Worm (Caenorhabditis elegans) whole organism, mixed stage, embryonic: Measurements from ENCODE around the gene Y17D7B.2.
"Not testable (repeated sequence)": the region's sequence is repeated elsewhere in the genome, so short reads cannot be mapped to it uniquely, and the experiment has no call there.

Source experiments
- M03D4.4 ChIP-seq: sonication (generic microtip); optimal IDR thresholded peaks from 2 replicates; lab custom pipeline; 2017; ENCODE audit warnings: mild to moderate bottlenecking, missing genetic modification characterization, missing compliant biosample characterization
- bed-3 ChIP-seq: fragments of 200-800 bp; sonication (Bioruptor generic); optimal IDR thresholded peaks from 3 replicates; lab custom pipeline; 2018; ENCODE audit warnings: mild to moderate bottlenecking, missing genetic modification characterization, moderate library complexity, missing compliant biosample characterization
- blmp-1 ChIP-seq: fragments of 150-350 bp; optimal IDR thresholded peaks from 2 replicates; lab custom pipeline; 2014; ENCODE audit warnings: missing biosample characterization, missing genetic modification characterization
- ceh-39 ChIP-seq: fragments of 150-350 bp; optimal IDR thresholded peaks from 2 replicates; lab custom pipeline; 2014; ENCODE audit warnings: missing biosample characterization, missing genetic modification characterization
- ceh-43 ChIP-seq: fragments of 200-800 bp; sonication (Bioruptor generic); optimal IDR thresholded peaks from 2 replicates; lab custom pipeline; 2018; ENCODE audit warnings: mild to moderate bottlenecking, missing genetic modification characterization, moderate library complexity, missing compliant biosample characterization
- ceh-83 ChIP-seq: fragments of 200-800 bp; sonication (Bioruptor generic); optimal IDR thresholded peaks from 2 replicates; lab custom pipeline; 2018; ENCODE audit warnings: mild to moderate bottlenecking, missing genetic modification characterization, missing compliant biosample characterization
- ces-1 ChIP-seq: fragments of 150-350 bp; optimal IDR thresholded peaks from 2 replicates; lab custom pipeline; 2014; ENCODE audit warnings: missing biosample characterization, missing genetic modification reagents, missing genetic modification characterization
- cnd-1 ChIP-seq: fragments of 200-800 bp; sonication (Bioruptor generic); optimal IDR thresholded peaks from 2 replicates; lab custom pipeline; 2018; ENCODE audit warnings: mild to moderate bottlenecking, missing genetic modification characterization, missing compliant biosample characterization
- drap-1 ChIP-seq: fragments of 200-800 bp; sonication (Bioruptor generic); optimal IDR thresholded peaks from 3 replicates; lab custom pipeline; 2018; ENCODE audit warnings: mild to moderate bottlenecking, missing genetic modification characterization, missing compliant biosample characterization
- flh-1 ChIP-seq: fragments of 200-800 bp; sonication (Bioruptor generic); optimal IDR thresholded peaks from 2 replicates; lab custom pipeline; 2018; ENCODE audit warnings: mild to moderate bottlenecking, missing genetic modification characterization, moderate library complexity, missing compliant biosample characterization
- ham-2 ChIP-seq: fragments of 200-800 bp; sonication (Bioruptor generic); optimal IDR thresholded peaks from 2 replicates; lab custom pipeline; 2018; ENCODE audit warnings: mild to moderate bottlenecking, missing genetic modification characterization, missing compliant biosample characterization
- lin-13 ChIP-seq: fragments of 150-350 bp; optimal IDR thresholded peaks from 2 replicates; lab custom pipeline; 2014; ENCODE audit warnings: missing biosample characterization, missing genetic modification characterization
- lin-32 ChIP-seq: fragments of 200-800 bp; sonication (Bioruptor generic); optimal IDR thresholded peaks from 2 replicates; lab custom pipeline; 2018; ENCODE audit warnings: mild to moderate bottlenecking, missing genetic modification characterization, missing compliant biosample characterization
- lsy-2 ChIP-seq: fragments of 150-350 bp; optimal IDR thresholded peaks from 2 replicates; lab custom pipeline; 2014; ENCODE audit warnings: missing biosample characterization, missing genetic modification characterization
- mab-5 ChIP-seq: fragments of 150-350 bp; optimal IDR thresholded peaks from 2 replicates; lab custom pipeline; 2014; ENCODE audit warnings: missing biosample characterization, missing genetic modification characterization
- mep-1 ChIP-seq: fragments of 150-350 bp; optimal IDR thresholded peaks from 2 replicates; lab custom pipeline; 2017; ENCODE audit warnings: missing biosample characterization, missing genetic modification reagents, missing genetic modification characterization, inconsistent platforms
- mls-2 ChIP-seq: sonication (generic microtip); optimal IDR thresholded peaks from 2 replicates; lab custom pipeline; 2016; ENCODE audit warnings: mild to moderate bottlenecking, missing genetic modification characterization, moderate library complexity, missing compliant biosample characterization
- nhr-12 ChIP-seq: fragments of 150-350 bp; optimal IDR thresholded peaks from 2 replicates; lab custom pipeline; 2014; ENCODE audit warnings: missing biosample characterization, missing genetic modification characterization
- nhr-2 ChIP-seq: fragments of 150-350 bp; optimal IDR thresholded peaks from 2 replicates; lab custom pipeline; 2014; ENCODE audit warnings: missing biosample characterization, missing genetic modification characterization
- nhr-237 ChIP-seq: fragments of 150-350 bp; optimal IDR thresholded peaks from 2 replicates; lab custom pipeline; 2014; ENCODE audit warnings: missing biosample characterization, missing genetic modification characterization
- nhr-28 ChIP-seq: fragments of 150-350 bp; optimal IDR thresholded peaks from 2 replicates; lab custom pipeline; 2014; ENCODE audit warnings: missing biosample characterization, missing genetic modification characterization
- nhr-76 ChIP-seq: sonication (generic microtip); optimal IDR thresholded peaks from 2 replicates; lab custom pipeline; 2017; ENCODE audit warnings: missing biosample characterization, missing genetic modification characterization
- sem-2 ChIP-seq: fragments of 200-800 bp; sonication (Bioruptor generic); optimal IDR thresholded peaks from 2 replicates; lab custom pipeline; 2018; ENCODE audit warnings: mild to moderate bottlenecking, missing genetic modification characterization, missing compliant biosample characterization
- snpc-4 ChIP-seq: fragments of 150-350 bp; optimal IDR thresholded peaks from 2 replicates; lab custom pipeline; 2014; ENCODE audit warnings: missing biosample characterization, missing genetic modification characterization
- sptf-1 ChIP-seq: sonication (generic microtip); optimal IDR thresholded peaks from 2 replicates; lab custom pipeline; 2017; ENCODE audit warnings: mild to moderate bottlenecking, missing genetic modification characterization, moderate library complexity, missing compliant biosample characterization
- tbx-8 ChIP-seq: fragments of 200-800 bp; sonication (Bioruptor generic); optimal IDR thresholded peaks from 2 replicates; lab custom pipeline; 2018; ENCODE audit warnings: mild to moderate bottlenecking, missing genetic modification characterization, moderate library complexity, missing compliant biosample characterization
- unc-120 ChIP-seq: sonication (generic microtip); optimal IDR thresholded peaks from 2 replicates; lab custom pipeline; 2017; ENCODE audit warnings: missing genetic modification characterization, missing compliant biosample characterization; ENCODE audit not compliant: poor library complexity, severe bottlenecking
- unc-62 ChIP-seq: fragments of 150-350 bp; optimal IDR thresholded peaks from 2 replicates; lab custom pipeline; 2014; ENCODE audit warnings: missing biosample characterization, missing genetic modification reagents, missing genetic modification characterization
- zip-8 ChIP-seq: fragments of 150-350 bp; optimal IDR thresholded peaks from 2 replicates; lab custom pipeline; 2014; ENCODE audit warnings: missing biosample characterization, missing genetic modification characterization
- ztf-11 ChIP-seq: fragments of 150-350 bp; optimal IDR thresholded peaks from 2 replicates; lab custom pipeline; 2014; ENCODE audit warnings: missing biosample characterization, missing genetic modification characterization

Y17D7B.2 gene

DNA sequence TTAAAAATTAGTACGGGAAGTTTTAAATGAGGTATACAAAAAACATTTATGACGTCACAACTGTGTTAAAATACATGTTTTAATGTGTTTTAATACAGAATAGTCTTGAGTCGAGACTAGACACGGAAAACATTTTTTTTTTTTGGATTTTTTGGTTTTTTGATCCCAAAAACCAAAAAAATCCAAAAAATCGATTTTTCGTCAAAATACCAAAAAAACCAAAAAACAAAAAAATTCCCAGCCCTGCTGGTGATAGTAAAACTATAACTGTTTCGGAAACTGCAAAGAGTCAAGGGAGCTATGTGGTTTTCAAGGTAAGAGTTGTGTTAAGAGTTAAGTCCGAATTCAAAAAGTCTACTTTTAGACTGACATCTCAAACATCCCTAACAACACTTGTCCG lies 26.5 kb upstream of the Y17D7B.2 start, which contains the start of gene F11D11.4:
F11D11.4 (plus strand) TSS at position 301 of the 400 bp plus-strand sequence.
- no peak for TF ChIP-seq nhr-76 (tag; lab: Kevin White, UChicago)
- TF ChIP-seq cnd-1 (tag; lab: Kevin White, UChicago): no peak
- TF ChIP-seq ham-2 (GFP tag; lab: Kevin White, UChicago): no peak
- no peak for TF ChIP-seq nhr-237 (tag; lab: Kevin White, UChicago)
- TF ChIP-seq zip-8 (tag; lab: Kevin White, UChicago): no peak
- no peak for TF ChIP-seq flh-1 (GFP tag; lab: Kevin White, UChicago)
- TF ChIP-seq mab-5: no peak
- no peak for TF ChIP-seq lsy-2 (tag; lab: Kevin White, UChicago)
- TF ChIP-seq tbx-8 (GFP tag; lab: Kevin White, UChicago): no peak
- TF ChIP-seq drap-1 (GFP tag; lab: Kevin White, UChicago): no peak
- no peak for TF ChIP-seq M03D4.4 (tag; lab: Kevin White, UChicago)
- TF ChIP-seq ceh-43 (GFP tag; lab: Kevin White, UChicago): no peak
- TF ChIP-seq ztf-11 (tag; lab: Kevin White, UChicago): no peak
- TF ChIP-seq bed-3: no peak
- no peak for TF ChIP-seq nhr-12 (tag; lab: Kevin White, UChicago)
- TF ChIP-seq lin-13 (tag; lab: Kevin White, UChicago): no peak
- no peak for TF ChIP-seq blmp-1 (tag; lab: Kevin White, UChicago)
- TF ChIP-seq nhr-28: no peak
- no peak for TF ChIP-seq snpc-4 (tag; lab: Kevin White, UChicago)
- TF ChIP-seq mep-1 (tag; lab: Kevin White, UChicago): no peak

- not testable (repeated sequence) for TF ChIP-seq zip-8 (tag; lab: Kevin White, UChicago); ceh-39 (tag; lab: Kevin White, UChicago); unc-62 (GFP tag; lab: Kevin White, UChicago)
These were observed 25.5 kb upstream of the Y17D7B.2 start, which contains the start of gene F11D11.22 for ce11 chrV:18762044-18762443. TSS of gene F11D11.22 (plus strand) at chrV:18762344.

DNA sequence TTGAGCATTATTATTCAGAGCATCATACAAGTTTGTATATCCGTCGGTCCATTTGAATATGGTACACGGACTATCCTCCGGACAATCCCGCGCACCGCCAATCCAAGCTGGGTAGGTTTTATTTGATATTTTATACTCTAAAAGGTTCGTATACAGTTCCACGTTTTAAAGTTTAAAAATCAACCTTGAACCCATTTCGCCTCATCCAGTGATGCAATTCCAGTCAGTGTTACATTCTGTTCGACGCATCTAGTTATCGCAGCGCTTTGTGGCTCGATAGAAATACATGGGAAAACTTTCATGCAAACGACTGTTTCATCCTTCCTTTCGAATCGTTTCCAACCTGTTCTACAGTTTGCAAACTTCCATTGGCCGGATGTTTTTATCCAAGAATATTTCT lies 17.6 kb upstream of the Y17D7B.2 start:
- TF ChIP-seq nhr-12 (tag; lab: Kevin White, UChicago): no peak
- no peak for TF ChIP-seq mep-1 (tag; lab: Kevin White, UChicago)
- TF ChIP-seq sptf-1 (tag; lab: Kevin White, UChicago): no peak
- TF ChIP-seq ham-2 (GFP tag; lab: Kevin White, UChicago): no peak
- TF ChIP-seq lin-13 (tag; lab: Kevin White, UChicago): no peak
- no peak for TF ChIP-seq M03D4.4 (tag; lab: Kevin White, UChicago)
- no peak for TF ChIP-seq ceh-83
- no peak for TF ChIP-seq mls-2
- no peak for TF ChIP-seq lin-32 (GFP tag; lab: Kevin White, UChicago)
- no peak for TF ChIP-seq ceh-39 (tag; lab: Kevin White, UChicago)
- TF ChIP-seq ceh-43 (GFP tag; lab: Kevin White, UChicago): no peak
- TF ChIP-seq mab-5: no peak
- no peak for TF ChIP-seq cnd-1 (tag; lab: Kevin White, UChicago)
- no peak for TF ChIP-seq tbx-8 (GFP tag; lab: Kevin White, UChicago)
- TF ChIP-seq ces-1 (GFP tag; lab: Kevin White, UChicago): no peak
- TF ChIP-seq bed-3: no peak
- TF ChIP-seq sem-2: no peak

DNA sequence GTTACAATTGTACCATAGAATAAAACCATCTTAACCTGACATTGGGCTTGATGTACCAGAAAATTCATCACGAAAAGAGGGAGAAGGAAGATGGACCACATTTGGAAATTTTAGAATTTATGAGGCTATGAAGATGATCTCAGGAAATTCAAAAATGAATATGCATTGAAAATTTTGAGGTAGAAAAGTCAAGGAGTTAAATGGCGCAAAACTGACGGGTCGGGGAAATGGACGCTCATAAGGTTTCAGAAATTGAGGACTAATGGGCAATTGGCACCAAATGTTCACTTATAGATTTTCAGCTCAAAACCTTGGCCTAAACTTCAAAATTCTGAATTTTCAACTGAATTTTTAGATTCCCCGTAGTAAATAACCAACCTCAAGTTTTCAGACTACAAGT lies 16.9 kb upstream of the Y17D7B.2 start, which contains the start of gene clec-255:
clec-255 (minus strand) TSS at position 101 of the 400 bp plus-strand sequence.
- TF ChIP-seq lin-32 (GFP tag; lab: Kevin White, UChicago): no peak
- TF ChIP-seq nhr-28: no peak
- TF ChIP-seq sptf-1 (tag; lab: Kevin White, UChicago): no peak
- TF ChIP-seq nhr-12 (tag; lab: Kevin White, UChicago): no peak
- TF ChIP-seq nhr-2 (tag; lab: Kevin White, UChicago): no peak
- TF ChIP-seq mls-2: no peak
- TF ChIP-seq ceh-83: no peak

ce11 chrV:18771390-18771789 lies 16.1 kb upstream of the Y17D7B.2 start, which contains the start of gene clec-256:
TSS of gene clec-256 (plus strand) at chrV:18771690.
- TF ChIP-seq nhr-76 (tag; lab: Kevin White, UChicago): no peak
- TF ChIP-seq nhr-237 (tag; lab: Kevin White, UChicago): no peak
- no peak for TF ChIP-seq flh-1 (GFP tag; lab: Kevin White, UChicago)
- TF ChIP-seq bed-3: no peak
- TF ChIP-seq nhr-2 (tag; lab: Kevin White, UChicago): no peak
- TF ChIP-seq unc-120 (tag; lab: Kevin White, UChicago): no peak
